Worm (Caenorhabditis elegans): ENCODE results near the gene atf-2.
A peak's percentile ranks its signal among the peaks of the same experiment; 100 is the strongest.

The atf-2 gene

ce11 chrII:8796391-8796790 is 44.6 kb downstream of the atf-2 start (continued):
- TF ChIP-seq set-16 (GFP tag; IDR thresholded peaks at IDR 0.05) = peak; percentile 57; the same call in 1 of the 2 replicates
- no peak for TF ChIP-seq T20F7.1 (GFP tag; optimal IDR thresholded peaks at IDR 0.05)
- peak; percentile 96 for TF ChIP-seq fkh-10 (GFP tag; optimal IDR thresholded peaks at IDR 0.05)
- 0 out of 2 replicates have a peak, but pooled peaks have one; percentile 35 for TF ChIP-seq ZK337.2 (GFP tag; IDR thresholded peaks at IDR 0.05)
- no peak for TF ChIP-seq daf-8 (GFP tag; IDR thresholded peaks at IDR 0.05)
- TF ChIP-seq php-3 (GFP tag; IDR thresholded peaks at IDR 0.05) = no peak
- no peak for TF ChIP-seq F26F4.8 (GFP tag; conservative IDR thresholded peaks at IDR 0.05)
- TF ChIP-seq aha-1 (tag) = peak; percentile 41
- TF ChIP-seq nhr-48 (tag; optimal IDR thresholded peaks at IDR 0.05) = peak; percentile 54
- TF ChIP-seq nhr-10 (tag; optimal IDR thresholded peaks at IDR 0.05) = no peak
- TF ChIP-seq ceh-82 (tag; optimal IDR thresholded peaks at IDR 0.05) = no peak
- no peak for TF ChIP-seq nhr-25 (tag; optimal IDR thresholded peaks at IDR 0.05; ENCODE audit: borderline replicate concordance, insufficient read depth)
- no peak for TF ChIP-seq mes-2 (tag; optimal IDR thresholded peaks at IDR 0.05; ENCODE audit: poor library complexity, severe bottlenecking)
- TF ChIP-seq nhr-111 (GFP tag; optimal IDR thresholded peaks at IDR 0.05) = no peak
- no peak for TF ChIP-seq ztf-7 (tag; optimal IDR thresholded peaks at IDR 0.05)
- TF ChIP-seq lin-38 (GFP tag; IDR thresholded peaks at IDR 0.05) = no peak
- TF ChIP-seq nhr-6 (tag; optimal IDR thresholded peaks at IDR 0.05) = no peak
- no peak for TF ChIP-seq nhr-237 (tag; optimal IDR thresholded peaks at IDR 0.05)
- TF ChIP-seq ces-1 (GFP tag; optimal IDR thresholded peaks at IDR 0.05) = peak; percentile 25
- no peak for TF ChIP-seq skn-1 (tag; optimal IDR thresholded peaks at IDR 0.05)
- TF ChIP-seq ctbp-1 (GFP tag; IDR thresholded peaks at IDR 0.05) = no peak
- TF ChIP-seq spr-3 (GFP tag; optimal IDR thresholded peaks at IDR 0.05) = no peak
- TF ChIP-seq nhr-42 (GFP tag; IDR thresholded peaks at IDR 0.05) = no peak
- no peak for TF ChIP-seq unc-130 (GFP tag; optimal IDR thresholded peaks at IDR 0.05)
- TF ChIP-seq lim-7 (GFP tag; IDR thresholded peaks at IDR 0.05) = no peak
- TF ChIP-seq ZK546.5 (tag; optimal IDR thresholded peaks at IDR 0.05) = no peak
- no peak for TF ChIP-seq zip-2 (tag; optimal IDR thresholded peaks at IDR 0.05)
- TF ChIP-seq F37D6.2 (tag; optimal IDR thresholded peaks at IDR 0.05) = peak; percentile 59
- no peak for TF ChIP-seq nhr-77 (tag; optimal IDR thresholded peaks at IDR 0.05)
- peak; percentile 49 for TF ChIP-seq hmg-1.1 (GFP tag; IDR thresholded peaks at IDR 0.05)
- 0 out of 2 replicates have a peak, but pooled peaks have one; percentile 55 for TF ChIP-seq dmd-8 (GFP tag; IDR thresholded peaks at IDR 0.05)
- TF ChIP-seq mep-1 (tag; optimal IDR thresholded peaks at IDR 0.05) = peak; percentile 77
- TF ChIP-seq ceh-44 (GFP tag; IDR thresholded peaks at IDR 0.05) = no peak
- peak; percentile 63 for TF ChIP-seq nhr-11 (tag; optimal IDR thresholded peaks at IDR 0.05)
- no peak for TF ChIP-seq nhr-41 (GFP tag; IDR thresholded peaks at IDR 0.05)
- no peak for TF ChIP-seq mdt-29 (GFP tag; IDR thresholded peaks at IDR 0.05)
- TF ChIP-seq T26A8.4 (GFP tag; IDR thresholded peaks at IDR 0.05) = no peak
- TF ChIP-seq dmd-9 (GFP tag; IDR thresholded peaks at IDR 0.05) = no peak
- no peak for TF ChIP-seq daf-12 (tag; optimal IDR thresholded peaks at IDR 0.05)
- TF ChIP-seq R02D3.7 (tag; optimal IDR thresholded peaks at IDR 0.05) = no peak
- no peak for TF ChIP-seq dpl-1 (GFP tag; optimal IDR thresholded peaks at IDR 0.05)
- no peak for TF ChIP-seq fos-1 (tag; optimal IDR thresholded peaks at IDR 0.05)
- TF ChIP-seq hif-1 (tag; optimal IDR thresholded peaks at IDR 0.05) = peak in 1 of 2 experiments; percentile 76
- no peak for TF ChIP-seq snpc-1.2 (GFP tag; IDR thresholded peaks at IDR 0.05)
- TF ChIP-seq lir-3 (tag; optimal IDR thresholded peaks at IDR 0.05) = no peak
- TF ChIP-seq daf-19 (GFP tag; conservative IDR thresholded peaks at IDR 0.05) = no peak
- TF ChIP-seq mxl-2 (GFP tag; conservative IDR thresholded peaks at IDR 0.05) = no peak
- TF ChIP-seq lin-39 (tag; optimal IDR thresholded peaks at IDR 0.05) = no peak
- TF ChIP-seq tra-1 (GFP tag; IDR thresholded peaks at IDR 0.05) = 0 out of 2 replicates have a peak, but pooled peaks have one; percentile 30
- peak; percentile 57 for TF ChIP-seq hlh-11 (tag; optimal IDR thresholded peaks at IDR 0.05)
- TF ChIP-seq gei-8 (GFP tag; optimal IDR thresholded peaks at IDR 0.05) = peak; percentile 48
- no peak for TF ChIP-seq aly-2 (tag; optimal IDR thresholded peaks at IDR 0.05)
- TF ChIP-seq lin-15B (tag; optimal IDR thresholded peaks at IDR 0.05) = no peak
